Worm (Caenorhabditis elegans): Measurements from ENCODE around the gene F11A5.15.

DNA sequence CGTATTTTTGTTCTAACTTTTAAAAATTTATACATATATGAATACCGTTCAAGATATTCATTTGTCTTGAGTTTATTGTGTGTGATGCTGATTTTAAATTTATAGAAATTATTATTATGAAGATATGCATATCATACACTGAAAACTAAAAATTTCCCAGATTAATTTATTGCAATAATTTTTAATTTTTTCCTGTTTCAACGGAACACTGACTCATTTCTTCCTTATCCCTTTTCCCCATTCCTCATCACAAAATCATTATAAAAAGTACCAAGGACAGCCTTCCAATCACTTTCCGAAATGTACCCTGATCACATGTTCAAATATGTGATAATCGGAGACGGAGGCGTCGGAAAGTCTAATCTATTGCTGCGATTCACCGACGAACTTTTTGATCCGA, 23.8 kb downstream of the F11A5.15 start, which contains the start of gene rabr-4:
- TF ChIP-seq ztf-4 (tag; optimal IDR thresholded peaks at IDR 0.05) (no peak), nhr-77 (tag; optimal IDR thresholded peaks at IDR 0.05) (no peak), skn-1 (tag; optimal IDR thresholded peaks at IDR 0.05) (no peak), ama-1 (optimal IDR thresholded peaks at IDR 0.05) (no peak), gmeb-1 (tag; optimal IDR thresholded peaks at IDR 0.05) (no peak), nhr-237 (tag; optimal IDR thresholded peaks at IDR 0.05) (no peak), elt-3 (tag; optimal IDR thresholded peaks at IDR 0.05) (no peak)

Data from whole organism, L2 larva.